Fruit fly (Drosophila melanogaster) whole organism, embryonic: ENCODE results near the gene CG14427.

Experiments used
- Asciz ChIP-seq: fragments of 200-800 bp; sonication (Bioruptor generic); optimal IDR thresholded peaks from 2 replicates; lab custom pipeline; 2017; ENCODE audit warnings: missing biosample characterization, mild to moderate bottlenecking, missing genetic modification characterization, missing genetic modification reagents
- Awh ChIP-seq: fragments of 200-800 bp; sonication (Bioruptor generic); IDR thresholded peaks from 2 replicates; pipeline ENCODE4, ENCODE4 v1.3.6; 2022; ENCODE audit warnings: missing biosample characterization, missing genetic modification characterization
- CG10462 ChIP-seq: fragments of 200-800 bp; sonication (Bioruptor generic); optimal IDR thresholded peaks from 2 replicates; lab custom pipeline; 2016; ENCODE audit warnings: missing biosample characterization, missing genetic modification characterization
- CG11398 ChIP-seq: fragments of 200-800 bp; sonication (Bioruptor generic); optimal IDR thresholded peaks from 2 replicates; lab custom pipeline; 2016; ENCODE audit warnings: missing biosample characterization, missing genetic modification characterization
- CG13287 ChIP-seq: fragments of 200-800 bp; sonication (Bioruptor generic); IDR thresholded peaks from 2 replicates; pipeline ENCODE4 v1.3.6; 2022; ENCODE audit warnings: missing biosample characterization, missing genetic modification characterization; ENCODE audit not compliant: partially characterized antibody
- CG14860 ChIP-seq: fragments of 200-800 bp; sonication (Bioruptor generic); IDR thresholded peaks from 3 replicates; pipeline ENCODE4 v1.3.6; 2022; ENCODE audit warnings: missing biosample characterization, missing genetic modification characterization; ENCODE audit not compliant: partially characterized antibody
- CG17568 ChIP-seq: fragments of 200-800 bp; sonication (Bioruptor generic); optimal IDR thresholded peaks from 2 replicates; lab custom pipeline; 2018; ENCODE audit warnings: missing biosample characterization, mild to moderate bottlenecking, missing genetic modification characterization, moderate library complexity
- CG18764 ChIP-seq: fragments of 200-800 bp; sonication (Bioruptor generic); optimal IDR thresholded peaks from 3 replicates; lab custom pipeline; 2016; ENCODE audit warnings: missing biosample characterization, missing genetic modification characterization
- CG30020 ChIP-seq: fragments of 200-800 bp; optimal IDR thresholded peaks from 2 replicates; lab custom pipeline; 2019; ENCODE audit warnings: missing biosample characterization, mild to moderate bottlenecking, missing genetic modification characterization, moderate library complexity
- CG34422 ChIP-seq: fragments of 200-800 bp; sonication (Bioruptor generic); IDR thresholded peaks from 3 replicates; pipeline ENCODE4 v1.3.6; 2022; ENCODE audit warnings: missing biosample characterization, missing genetic modification characterization
- CG4360 ChIP-seq: fragments of 200-800 bp; sonication (Bioruptor generic); IDR thresholded peaks from 2 replicates; pipeline ENCODE4 v1.3.6; 2022; ENCODE audit warnings: missing biosample characterization, missing genetic modification characterization
- CG4617 ChIP-seq: fragments of 200-800 bp; sonication (Bioruptor generic); optimal IDR thresholded peaks from 3 replicates; lab custom pipeline; 2016; ENCODE audit warnings: missing biosample characterization, missing genetic modification characterization, borderline replicate concordance
- CG4730 ChIP-seq: fragments of 200-800 bp; sonication (Bioruptor generic); IDR thresholded peaks from 2 replicates; pipeline ENCODE4 v1.3.6; 2022; ENCODE audit warnings: missing biosample characterization, missing genetic modification characterization
- CG7963 ChIP-seq: fragments of 200-800 bp; sonication (Bioruptor generic); IDR thresholded peaks from 3 replicates; pipeline ENCODE4 v1.3.6; 2022; ENCODE audit warnings: missing biosample characterization, missing genetic modification characterization; ENCODE audit not compliant: partially characterized antibody
- CG8089 ChIP-seq: fragments of 200-800 bp; sonication (Bioruptor generic); optimal IDR thresholded peaks from 3 replicates; lab custom pipeline; 2016; ENCODE audit warnings: missing biosample characterization, missing genetic modification characterization
- ERR ChIP-seq: fragments of 200-800 bp; sonication (Bioruptor generic); optimal IDR thresholded peaks from 2 replicates; lab custom pipeline; 2016; ENCODE audit warnings: missing biosample characterization, missing genetic modification characterization
- GATAe ChIP-seq: fragments of 200-800 bp; sonication (Bioruptor generic); conservative IDR thresholded peaks from 2 replicates; pipeline ENCODE4 v1.3.6; 2022; ENCODE audit warnings: missing biosample characterization, missing genetic modification characterization
- Hmr ChIP-seq: fragments of 200-800 bp; sonication (Bioruptor generic); optimal IDR thresholded peaks from 3 replicates; lab custom pipeline; 2017; ENCODE audit warnings: mild to moderate bottlenecking, missing biosample characterization, missing genetic modification reagents, missing genetic modification characterization
- Hsf ChIP-seq: fragments of 200-800 bp; sonication (Bioruptor generic); optimal IDR thresholded peaks from 3 replicates; lab custom pipeline; 2016; ENCODE audit warnings: missing biosample characterization, missing genetic modification characterization
- Mad ChIP-seq: fragments of 200-800 bp; sonication (Bioruptor generic); optimal IDR thresholded peaks from 2 replicates; lab custom pipeline; 2016; ENCODE audit warnings: missing biosample characterization, missing genetic modification characterization
- NC2α ChIP-seq: fragments of 200-800 bp; sonication (Bioruptor generic); optimal IDR thresholded peaks from 2 replicates; lab custom pipeline; 2016; ENCODE audit warnings: missing biosample characterization, missing genetic modification characterization
- Opbp ChIP-seq: fragments of 200-800 bp; sonication (Bioruptor generic); IDR thresholded peaks from 3 replicates; pipeline ENCODE4 v1.3.6; 2022; ENCODE audit warnings: missing biosample characterization, missing genetic modification characterization; ENCODE audit not compliant: partially characterized antibody
- Ravus ChIP-seq: fragments of 200-800 bp; sonication (Bioruptor generic); IDR thresholded peaks from 2 replicates; pipeline ENCODE4 v1.3.6; 2022; ENCODE audit warnings: missing biosample characterization, missing genetic modification characterization
- Sox102F ChIP-seq: fragments of 200-800 bp; sonication (Bioruptor generic); optimal IDR thresholded peaks from 2 replicates; lab custom pipeline; 2018; ENCODE audit warnings: missing biosample characterization, mild to moderate bottlenecking, missing genetic modification characterization, moderate library complexity
- Sry-δ ChIP-seq: fragments of 200-800 bp; sonication (Bioruptor generic); optimal IDR thresholded peaks from 2 replicates; lab custom pipeline; 2016; ENCODE audit warnings: missing biosample characterization, missing genetic modification characterization
- Ssrp ChIP-seq: fragments of 200-800 bp; sonication (Bioruptor generic); optimal IDR thresholded peaks from 2 replicates; lab custom pipeline; 2018; ENCODE audit warnings: missing biosample characterization, mild to moderate bottlenecking, missing genetic modification characterization, moderate library complexity
- Tbp ChIP-seq: fragments of >200 bp; optimal IDR thresholded peaks from 2 replicates; lab custom pipeline; 2018; ENCODE audit warnings: missing biosample characterization, missing genetic modification characterization
- abd-A ChIP-seq: fragments of 200-800 bp; sonication (Bioruptor generic); optimal IDR thresholded peaks from 3 replicates; lab custom pipeline; 2019; ENCODE audit warnings: missing biosample characterization, mild to moderate bottlenecking, missing genetic modification characterization, moderate library complexity
- ac ChIP-seq: fragments of 200-800 bp; sonication (Bioruptor generic); optimal IDR thresholded peaks from 3 replicates; lab custom pipeline; 2017; ENCODE audit warnings: missing biosample characterization, mild to moderate bottlenecking, missing genetic modification characterization
- ase ChIP-seq: fragments of 200-800 bp; sonication (Bioruptor generic); IDR thresholded peaks from 3 replicates; pipeline ENCODE4 v1.3.6; 2022; ENCODE audit warnings: missing biosample characterization, missing genetic modification characterization
- chinmo ChIP-seq: fragments of 200-800 bp; sonication (Bioruptor generic); IDR thresholded peaks from 4 replicates; pipeline ENCODE4 v1.3.6; 2022; ENCODE audit warnings: missing biosample characterization, missing genetic modification characterization; ENCODE audit not compliant: partially characterized antibody
- dmrt11E ChIP-seq: fragments of 200-800 bp; sonication (Bioruptor generic); optimal IDR thresholded peaks from 3 replicates; lab custom pipeline; 2018; ENCODE audit warnings: missing biosample characterization, mild to moderate bottlenecking, missing genetic modification characterization, moderate library complexity
- dysf ChIP-seq: fragments of 200-800 bp; sonication (Bioruptor generic); IDR thresholded peaks from 3 replicates; pipeline ENCODE4 v1.3.6; 2022; ENCODE audit warnings: missing biosample characterization, missing genetic modification characterization
- en ChIP-seq: fragments of 200-800 bp; sonication (Bioruptor generic); optimal IDR thresholded peaks from 2 replicates; lab custom pipeline; 2016; ENCODE audit warnings: missing biosample characterization, missing genetic modification characterization
- exex ChIP-seq: fragments of 200-800 bp; sonication (Bioruptor generic); optimal IDR thresholded peaks from 4 replicates; lab custom pipeline; 2018; ENCODE audit warnings: missing biosample characterization, mild to moderate bottlenecking, missing genetic modification characterization, moderate library complexity
- gem ChIP-seq: fragments of 200-800 bp; sonication (Bioruptor generic); optimal IDR thresholded peaks from 2 replicates; lab custom pipeline; 2019; ENCODE audit warnings: missing biosample characterization, mild to moderate bottlenecking, missing genetic modification characterization, moderate library complexity
- gfzf ChIP-seq: fragments of 200-800 bp; sonication (Bioruptor generic); optimal IDR thresholded peaks from 2 replicates; lab custom pipeline; 2016; ENCODE audit warnings: missing biosample characterization, mild to moderate bottlenecking, missing genetic modification characterization, moderate library complexity
- hb ChIP-seq: fragments of 200-800 bp; sonication (Bioruptor generic); IDR thresholded peaks from 3 replicates; pipeline ENCODE4 v1.3.6; 2022; ENCODE audit warnings: missing biosample characterization, missing genetic modification characterization; ENCODE audit not compliant: partially characterized antibody
- jigr1 ChIP-seq: fragments of 200-800 bp; sonication (Bioruptor generic); IDR thresholded peaks from 3 replicates; pipeline ENCODE4 v1.3.6; 2022; ENCODE audit warnings: missing biosample characterization, missing genetic modification characterization
- kni ChIP-seq: fragments of 200-800 bp; sonication (Bioruptor generic); optimal IDR thresholded peaks from 3 replicates; lab custom pipeline; 2017; ENCODE audit warnings: mild to moderate bottlenecking, missing biosample characterization, missing genetic modification reagents, missing genetic modification characterization
- oc ChIP-seq: fragments of 200-800 bp; sonication (Bioruptor generic); optimal IDR thresholded peaks from 2 replicates; lab custom pipeline; 2018; ENCODE audit warnings: missing biosample characterization, mild to moderate bottlenecking, missing genetic modification characterization, moderate library complexity
- pfk ChIP-seq: fragments of 200-800 bp; sonication (Bioruptor generic); optimal IDR thresholded peaks from 2 replicates; lab custom pipeline; 2018; ENCODE audit warnings: missing biosample characterization, mild to moderate bottlenecking, missing genetic modification characterization, moderate library complexity
- ranshi ChIP-seq: fragments of 200-800 bp; sonication (Bioruptor generic); IDR thresholded peaks from 2 replicates; pipeline ENCODE4 v1.3.6; 2022; ENCODE audit warnings: missing biosample characterization, missing genetic modification characterization
- rib ChIP-seq: fragments of 200-800 bp; sonication (Bioruptor generic); IDR thresholded peaks from 2 replicates; pipeline ENCODE4 v1.3.6; 2022; ENCODE audit warnings: missing biosample characterization, missing genetic modification characterization
- sc ChIP-seq, 3 experiments: fragments of >200 bp in 2 of 3; fragments of 200-800 bp in 1 of 3; sonication (Bioruptor generic) in 1 of 3; optimal IDR thresholded peaks; 2 replicates in 2 of 3; 3 replicates in 1 of 3; lab custom pipeline; 2017; ENCODE audit warnings: mild to moderate bottlenecking in 1 of 3, missing biosample characterization in 1 of 3, missing genetic modification characterization in 1 of 3, missing genetic modification reagents in 1 of 3
- slou ChIP-seq: fragments of 200-800 bp; sonication (Bioruptor generic); optimal IDR thresholded peaks from 3 replicates; lab custom pipeline; 2016; ENCODE audit warnings: missing biosample characterization, missing genetic modification characterization
- so ChIP-seq: fragments of 200-800 bp; sonication (Bioruptor generic); IDR thresholded peaks from 3 replicates; pipeline ENCODE4 v1.3.6; 2022; ENCODE audit warnings: missing biosample characterization, missing genetic modification characterization
- sob ChIP-seq: fragments of 200-800 bp; sonication (Bioruptor generic); IDR thresholded peaks from 2 replicates; pipeline ENCODE4 v1.3.6; 2022; ENCODE audit warnings: missing biosample characterization, missing genetic modification characterization
- tgo ChIP-seq: fragments of 200-800 bp; sonication (Bioruptor generic); IDR thresholded peaks from 3 replicates; pipeline ENCODE4 v1.3.6; 2022; ENCODE audit warnings: missing biosample characterization, missing genetic modification characterization
- tin ChIP-seq: fragments of 200-800 bp; sonication (Bioruptor generic); optimal IDR thresholded peaks from 3 replicates; lab custom pipeline; 2016; ENCODE audit warnings: missing biosample characterization, missing genetic modification characterization

CG14427 gene

dm6 chrX:6998492-6998852 lies 41.9 kb upstream of the CG14427 start, which contains the start of gene Inx2 (continued):
- TF ChIP-seq kni (peak; percentile 65), ranshi (no peak; the same call in 1 of the 2 replicates), sob (peak; percentile 63; the same call in 1 of the 2 replicates), Asciz (GFP tag; lab: Kevin White, UChicago) (peak; percentile 41), abd-A (peak; percentile 18), Sry-δ (GFP tag; lab: Kevin White, UChicago) (no peak), gfzf (GFP tag; lab: Kevin White, UChicago) (no peak), NC2α (GFP tag; lab: Kevin White, UChicago) (peak; percentile 1), dysf (GFP tag; lab: Robert Waterston, UW) (peak; percentile 26; the same call in 1 of the 3 replicates), CG13287 (GFP tag; lab: Robert Waterston, UW) (peak; percentile 61; the same call in 1 of the 2 replicates), CG4360 (GFP tag; lab: Robert Waterston, UW) (peak; percentile 87), slou (GFP tag; lab: Kevin White, UChicago) (no peak), GATAe (GFP tag; lab: Robert Waterston, UW) (no peak), CG4617 (no peak), so (GFP tag; lab: Robert Waterston, UW) (0 out of 3 replicates have a peak, but pooled peaks have one; percentile 10), CG30020 (tag; lab: Kevin White, UChicago) (no peak), Ravus (GFP tag; lab: Robert Waterston, UW) (no peak), Hmr (GFP tag; lab: Kevin White, UChicago) (peak; percentile 30), sc (optimal IDR thresholded peaks at IDR 0.05; lab: Kevin White, UChicago) (no peak), sc (GFP tag; optimal IDR thresholded peaks at IDR 0.05; lab: Kevin White, UChicago) (no peak), CG8089 (GFP tag; lab: Kevin White, UChicago) (no peak), Tbp (GFP tag; lab: Kevin White, UChicago) (no peak), Sox102F (GFP tag; lab: Kevin White, UChicago) (no peak), Opbp (GFP tag; lab: Robert Waterston, UW) (peak; percentile 64; the same call in 1 of the 3 replicates), CG17568 (GFP tag; lab: Kevin White, UChicago) (no peak), Hsf (GFP tag; lab: Kevin White, UChicago) (no peak), CG18764 (no peak), Awh (no peak), chinmo (GFP tag; lab: Robert Waterston, UW) (peak; percentile 92), dmrt11E (tag; lab: Kevin White, UChicago) (no peak), ac (GFP tag; lab: Kevin White, UChicago) (peak; percentile 18), CG11398 (peak; percentile 10), ERR (GFP tag; lab: Kevin White, UChicago) (peak; percentile 37), tgo (GFP tag; lab: Robert Waterston, UW) (no peak), pfk (GFP tag; lab: Kevin White, UChicago) (peak; percentile 98), CG7963 (GFP tag; lab: Robert Waterston, UW) (no peak), jigr1 (GFP tag; lab: Robert Waterston, UW) (no peak), CG10462 (GFP tag; lab: Kevin White, UChicago) (no peak), oc (tag; lab: Kevin White, UChicago) (peak; percentile 59), CG34422 (peak; percentile 71; the same call in 2 of the 3 replicates), gem (no peak), exex (tag; lab: Kevin White, UChicago) (peak; percentile 38), hb (GFP tag; lab: Robert Waterston, UW) (no peak), rib (GFP tag; lab: Robert Waterston, UW) (0 out of 2 replicates have a peak, but pooled peaks have one; percentile 56), Ssrp (tag; lab: Kevin White, UChicago) (no peak), CG14860 (GFP tag; lab: Robert Waterston, UW) (no peak), Mad (GFP tag; lab: Kevin White, UChicago) (no peak), en (no peak), CG4730 (no peak), ase (GFP tag; lab: Robert Waterston, UW) (no peak), tin (no peak)
